Worm (Caenorhabditis elegans): ENCODE data around the gene F28D1.6.

The F28D1.6 gene

DNA sequence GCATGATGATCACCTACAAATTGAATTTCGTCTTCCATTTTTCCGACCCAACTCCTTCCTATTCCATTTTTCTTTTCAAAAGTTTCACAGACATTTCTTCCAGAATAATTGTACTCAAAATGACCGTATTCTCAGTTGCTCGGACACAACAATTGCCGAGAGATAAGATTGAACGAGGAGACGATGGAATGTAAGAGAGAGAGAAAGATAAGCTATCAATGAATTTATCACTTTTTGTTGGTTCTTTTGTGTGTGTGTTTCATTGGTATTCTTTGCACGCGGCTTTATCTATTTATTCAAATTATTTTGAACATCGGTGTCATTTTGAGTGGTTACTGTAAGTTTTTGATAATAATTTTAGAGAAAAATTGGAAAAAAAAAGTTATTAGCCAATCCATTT lies 35.5 kb upstream of the F28D1.6 start, which contains the start of gene ugt-65:
TSS of gene ugt-65 (plus strand) at position 229 of the 400 bp plus-strand sequence.
- peak; percentile 86 for TF ChIP-seq elt-2 (tag; optimal IDR thresholded peaks at IDR 0.05)
- no peak for TF ChIP-seq fkh-10 (GFP tag; optimal IDR thresholded peaks at IDR 0.05)
- no peak for TF ChIP-seq hlh-30 (tag; optimal IDR thresholded peaks at IDR 0.05; ENCODE audit: insufficient read depth)
- TF ChIP-seq C08G9.2 (tag; optimal IDR thresholded peaks at IDR 0.05): no peak
- no peak for TF ChIP-seq C38D4.7 (GFP tag; optimal IDR thresholded peaks at IDR 0.05)

ce11 chrIV:12419291-12419690 lies 34.3 kb upstream of the F28D1.6 start:
- TF ChIP-seq unc-42 (tag; optimal IDR thresholded peaks at IDR 0.05) (peak; percentile 86), sox-2 (GFP tag; IDR thresholded peaks at IDR 0.05) (no peak)

ce11 chrIV:12417536-12418195 lies 32.7 kb upstream of the F28D1.6 start, which contains the start of gene F08G5.3:
Gene F08G5.3, minus strand, starts transcription at chrIV:12417586.
- TF ChIP-seq ceh-14 (tag; optimal IDR thresholded peaks at IDR 0.05) (peak; percentile 13), elt-2 (tag; optimal IDR thresholded peaks at IDR 0.05) (peak; percentile 58), lim-6 (tag; optimal IDR thresholded peaks at IDR 0.05) (no peak), ceh-19 (GFP tag; optimal IDR thresholded peaks at IDR 0.05) (peak; percentile 22), nhr-11 (tag; optimal IDR thresholded peaks at IDR 0.05) (no peak), ceh-45 (GFP tag; IDR thresholded peaks at IDR 0.05) (no peak), npax-4 (tag; optimal IDR thresholded peaks at IDR 0.05) (peak; percentile 20), ceh-18 (tag; optimal IDR thresholded peaks at IDR 0.05) (peak; percentile 31), C38D4.7 (GFP tag; optimal IDR thresholded peaks at IDR 0.05) (peak; percentile 37), T23F11.4 (GFP tag; optimal IDR thresholded peaks at IDR 0.05) (peak; percentile 27), unc-42 (tag; optimal IDR thresholded peaks at IDR 0.05) (peak; percentile 62), elt-4 (tag; optimal IDR thresholded peaks at IDR 0.05) (no peak), ceh-6 (GFP tag; optimal IDR thresholded peaks at IDR 0.05) (peak; percentile 33), unc-3 (GFP tag; conservative IDR thresholded peaks at IDR 0.05) (peak; percentile 43; the same call in 1 of the 2 replicates), unc-3 (tag; optimal IDR thresholded peaks at IDR 0.05) (no peak)

DNA sequence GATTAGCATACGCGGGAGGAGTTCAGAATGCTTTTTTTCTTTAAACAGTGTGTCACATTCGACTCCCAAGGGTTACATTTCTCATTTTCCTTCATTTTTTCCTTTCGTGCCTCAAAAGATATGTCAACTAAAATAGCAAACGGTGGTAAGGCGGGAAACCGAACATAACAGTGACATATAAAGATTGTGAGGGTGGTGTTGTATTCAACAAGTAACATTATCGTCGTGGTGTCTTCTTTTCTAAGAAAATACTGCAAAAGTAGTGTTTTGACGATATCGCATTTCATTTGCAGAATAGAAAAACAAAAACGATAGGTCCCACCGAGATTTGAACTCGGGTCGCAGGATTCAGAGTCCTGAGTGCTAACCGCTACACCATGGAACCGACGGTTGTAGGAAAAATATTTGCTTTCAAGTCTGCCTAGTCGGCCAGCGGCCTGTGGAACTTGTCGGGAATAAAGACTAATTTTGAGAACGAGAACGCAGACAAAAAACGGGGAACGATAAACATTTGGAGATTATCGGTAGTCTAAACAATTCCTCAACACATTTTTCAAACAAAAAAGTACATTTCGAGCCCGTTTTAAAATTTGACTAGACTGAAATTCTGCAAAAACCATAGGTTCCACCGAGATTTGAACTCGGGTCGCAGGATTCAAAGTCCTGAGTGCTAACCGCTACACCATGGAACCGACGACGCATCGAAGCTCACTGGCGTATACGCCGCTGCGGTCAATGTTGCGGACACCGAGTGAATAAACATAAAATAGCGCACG lies 31.9 kb upstream of the F28D1.6 start:
- TF ChIP-seq pha-4 (tag; optimal IDR thresholded peaks at IDR 0.05): no peak
- no peak for TF ChIP-seq fax-1 (tag; optimal IDR thresholded peaks at IDR 0.05)
- TF ChIP-seq ceh-31 (tag; optimal IDR thresholded peaks at IDR 0.05): no peak
- TF ChIP-seq mec-3 (tag; optimal IDR thresholded peaks at IDR 0.05; ENCODE audit: borderline replicate concordance): no peak
- TF ChIP-seq ceh-14 (tag; optimal IDR thresholded peaks at IDR 0.05): no peak
- no peak for TF ChIP-seq Y22D7AL.16 (tag; optimal IDR thresholded peaks at IDR 0.05)
- TF ChIP-seq sox-4 (tag; optimal IDR thresholded peaks at IDR 0.05): no peak
- TF ChIP-seq unc-3 (GFP tag; conservative IDR thresholded peaks at IDR 0.05): no peak
- TF ChIP-seq unc-3 (tag; optimal IDR thresholded peaks at IDR 0.05): no peak
- no peak for TF ChIP-seq tbx-7 (tag; optimal IDR thresholded peaks at IDR 0.05)
- no peak for TF ChIP-seq syd-9 (tag; optimal IDR thresholded peaks at IDR 0.05)
- no peak for TF ChIP-seq nhr-11 (tag; optimal IDR thresholded peaks at IDR 0.05)
- TF ChIP-seq unc-86 (tag; optimal IDR thresholded peaks at IDR 0.05): no peak
- TF ChIP-seq lin-11 (tag; optimal IDR thresholded peaks at IDR 0.05): no peak
- TF ChIP-seq ceh-19 (GFP tag; optimal IDR thresholded peaks at IDR 0.05): peak; percentile 46
- TF ChIP-seq ceh-24 (tag; optimal IDR thresholded peaks at IDR 0.05): no peak
- TF ChIP-seq ttx-3 (tag; optimal IDR thresholded peaks at IDR 0.05): no peak
- no peak for TF ChIP-seq ama-1 (optimal IDR thresholded peaks at IDR 0.05)
- TF ChIP-seq unc-42 (tag; optimal IDR thresholded peaks at IDR 0.05): no peak
- no peak for TF ChIP-seq ceh-48 (tag; optimal IDR thresholded peaks at IDR 0.05)
- no peak for TF ChIP-seq odd-2 (tag; optimal IDR thresholded peaks at IDR 0.05)
- TF ChIP-seq pha-2 (tag; optimal IDR thresholded peaks at IDR 0.05): no peak
- no peak for TF ChIP-seq ahr-1 (tag; optimal IDR thresholded peaks at IDR 0.05)
- no peak for TF ChIP-seq ceh-34 (tag; optimal IDR thresholded peaks at IDR 0.05)
- no peak for TF ChIP-seq rnt-1 (tag; optimal IDR thresholded peaks at IDR 0.05)
- TF ChIP-seq hlh-15 (tag; optimal IDR thresholded peaks at IDR 0.05): no peak
- no peak for TF ChIP-seq ceh-9 (tag; optimal IDR thresholded peaks at IDR 0.05)
- no peak for TF ChIP-seq hlh-8 (tag; optimal IDR thresholded peaks at IDR 0.05)
- peak; percentile 40 for TF ChIP-seq C38D4.7 (GFP tag; optimal IDR thresholded peaks at IDR 0.05)
- TF ChIP-seq dmd-4 (tag; optimal IDR thresholded peaks at IDR 0.05; ENCODE audit: borderline replicate concordance): no peak
- TF ChIP-seq ceh-22 (tag; optimal IDR thresholded peaks at IDR 0.05): no peak
- no peak for TF ChIP-seq elt-2 (tag; optimal IDR thresholded peaks at IDR 0.05)
- no peak for TF ChIP-seq ceh-2 (tag; optimal IDR thresholded peaks at IDR 0.05)
